Worm (Caenorhabditis elegans) whole organism, late embryonic: Measurements from ENCODE around the gene F47B7.2.

Experiments used
- F13H6.1 ChIP-seq: sonication (generic microtip); optimal IDR thresholded peaks from 2 replicates; lab custom pipeline; 2016; ENCODE audit warnings: missing genetic modification characterization, missing compliant biosample characterization
- K02D7.2 ChIP-seq: sonication (generic microtip); optimal IDR thresholded peaks from 2 replicates; lab custom pipeline; 2017; ENCODE audit warnings: mild to moderate bottlenecking, missing genetic modification characterization, missing compliant biosample characterization
- K09A11.1 ChIP-seq: sonication (generic microtip); optimal IDR thresholded peaks from 2 replicates; lab custom pipeline; 2017; ENCODE audit warnings: antibody characterized with exemption, mild to moderate bottlenecking, missing genetic modification characterization, missing compliant biosample characterization; ENCODE audit not compliant: insufficient read depth
- T23F11.4 ChIP-seq: fragments of 200-800 bp; sonication (Bioruptor generic); optimal IDR thresholded peaks from 2 replicates; lab custom pipeline; 2018; ENCODE audit warnings: mild to moderate bottlenecking, missing genetic modification characterization, missing compliant biosample characterization
- Y22D7AL.16 ChIP-seq: sonication (generic microtip); optimal IDR thresholded peaks from 2 replicates; lab custom pipeline; 2016; ENCODE audit warnings: missing genetic modification characterization, missing compliant biosample characterization
- ceh-14 ChIP-seq: sonication (generic microtip); optimal IDR thresholded peaks from 2 replicates; lab custom pipeline; 2016; ENCODE audit warnings: missing genotype, missing genetic modification characterization, missing compliant biosample characterization
- ceh-18 ChIP-seq: sonication (generic microtip); optimal IDR thresholded peaks from 2 replicates; lab custom pipeline; 2016; ENCODE audit warnings: missing genetic modification characterization, missing compliant biosample characterization
- ceh-19 ChIP-seq: fragments of 200-800 bp; sonication (Bioruptor generic); optimal IDR thresholded peaks from 2 replicates; lab custom pipeline; 2018; ENCODE audit warnings: mild to moderate bottlenecking, missing genetic modification characterization, missing compliant biosample characterization
- ceh-22 ChIP-seq: sonication (generic microtip); optimal IDR thresholded peaks from 2 replicates; lab custom pipeline; 2017; ENCODE audit warnings: missing biosample characterization, missing genetic modification characterization
- ceh-24 ChIP-seq: sonication (generic microtip); optimal IDR thresholded peaks from 2 replicates; lab custom pipeline; 2016; ENCODE audit warnings: mild to moderate bottlenecking, missing genetic modification characterization, missing compliant biosample characterization
- ceh-30 ChIP-seq: fragments of 150-350 bp; optimal IDR thresholded peaks from 2 replicates; lab custom pipeline; 2014; ENCODE audit warnings: missing biosample characterization, missing genetic modification characterization
- ceh-31 ChIP-seq: sonication (generic microtip); optimal IDR thresholded peaks from 2 replicates; lab custom pipeline; 2016; ENCODE audit warnings: missing genetic modification characterization, missing compliant biosample characterization
- ceh-34 ChIP-seq: sonication (generic microtip); optimal IDR thresholded peaks from 2 replicates; lab custom pipeline; 2016; ENCODE audit warnings: mild to moderate bottlenecking, missing genetic modification characterization, missing compliant biosample characterization
- ceh-48 ChIP-seq: sonication (generic microtip); optimal IDR thresholded peaks from 2 replicates; lab custom pipeline; 2016; ENCODE audit warnings: missing genetic modification characterization, inconsistent platforms, missing compliant biosample characterization
- ceh-6 ChIP-seq: fragments of 200-800 bp; sonication (Bioruptor generic); optimal IDR thresholded peaks from 2 replicates; lab custom pipeline; 2018; ENCODE audit warnings: mild to moderate bottlenecking, missing genetic modification characterization, missing compliant biosample characterization
- dmd-4 ChIP-seq: sonication (generic microtip); optimal IDR thresholded peaks from 2 replicates; lab custom pipeline; 2016; ENCODE audit warnings: borderline replicate concordance, missing genetic modification characterization, missing compliant biosample characterization
- dve-1 ChIP-seq: sonication (generic microtip); optimal IDR thresholded peaks from 2 replicates; lab custom pipeline; 2017; ENCODE audit warnings: antibody characterized with exemption, mild to moderate bottlenecking, missing genetic modification characterization, missing compliant biosample characterization
- elt-2 ChIP-seq: sonication (generic microtip); optimal IDR thresholded peaks from 2 replicates; lab custom pipeline; 2016; ENCODE audit warnings: missing genetic modification reagents, missing genetic modification characterization, missing compliant biosample characterization
- hlh-15 ChIP-seq: sonication (generic microtip); optimal IDR thresholded peaks from 2 replicates; lab custom pipeline; 2016; ENCODE audit warnings: missing genetic modification characterization, missing compliant biosample characterization
- hlh-30 ChIP-seq: sonication (generic microtip); optimal IDR thresholded peaks from 2 replicates; lab custom pipeline; 2017; ENCODE audit warnings: antibody characterized with exemption, missing genetic modification characterization, missing compliant biosample characterization; ENCODE audit not compliant: insufficient read depth
- lin-11 ChIP-seq: fragments of 200-800 bp; sonication (Bioruptor generic); optimal IDR thresholded peaks from 2 replicates; lab custom pipeline; 2018; ENCODE audit warnings: mild to moderate bottlenecking, missing genetic modification characterization, missing compliant biosample characterization
- madf-2 ChIP-seq: sonication (generic microtip); optimal IDR thresholded peaks from 2 replicates; lab custom pipeline; 2017; ENCODE audit warnings: missing genetic modification characterization, missing compliant biosample characterization
- nfya-1 ChIP-seq: sonication (generic microtip); optimal IDR thresholded peaks from 2 replicates; lab custom pipeline; 2017; ENCODE audit warnings: missing genetic modification characterization, mild to moderate bottlenecking, missing compliant biosample characterization, antibody characterized with exemption, moderate library complexity
- nhr-11 ChIP-seq: fragments of 150-350 bp; optimal IDR thresholded peaks from 2 replicates; lab custom pipeline; 2014; ENCODE audit warnings: missing biosample characterization, missing genetic modification characterization
- pag-3 ChIP-seq: sonication (generic microtip); optimal IDR thresholded peaks from 2 replicates; lab custom pipeline; 2016; ENCODE audit warnings: missing compliant biosample characterization, missing genetic modification characterization, borderline replicate concordance
- pha-4 ChIP-seq: fragments of 150-350 bp; optimal IDR thresholded peaks from 2 replicates; lab custom pipeline; 2018; ENCODE audit warnings: missing biosample characterization, missing genetic modification reagents, missing genetic modification characterization
- ref-2 ChIP-seq: sonication (generic microtip); optimal IDR thresholded peaks from 2 replicates; lab custom pipeline; 2016; ENCODE audit warnings: missing genetic modification characterization, missing compliant biosample characterization
- sox-2 ChIP-seq: fragments of 200-800 bp; sonication (Bioruptor generic); IDR thresholded peaks from 2 replicates; pipeline ENCODE4 v1.3.6; 2022; ENCODE audit warnings: missing genetic modification reagents, missing genetic modification characterization, missing compliant biosample characterization
- sox-4 ChIP-seq: sonication (generic microtip); optimal IDR thresholded peaks from 2 replicates; lab custom pipeline; 2017; ENCODE audit warnings: mild to moderate bottlenecking, missing genetic modification characterization, inconsistent platforms, missing compliant biosample characterization
- syd-9 ChIP-seq: sonication (generic microtip); optimal IDR thresholded peaks from 2 replicates; lab custom pipeline; 2016; ENCODE audit warnings: mild to moderate bottlenecking, missing genetic modification characterization, moderate library complexity, missing compliant biosample characterization
- tbx-2 ChIP-seq: sonication (generic microtip); optimal IDR thresholded peaks from 2 replicates; lab custom pipeline; 2016; ENCODE audit warnings: missing genetic modification characterization, missing compliant biosample characterization

F47B7.2 gene

DNA sequence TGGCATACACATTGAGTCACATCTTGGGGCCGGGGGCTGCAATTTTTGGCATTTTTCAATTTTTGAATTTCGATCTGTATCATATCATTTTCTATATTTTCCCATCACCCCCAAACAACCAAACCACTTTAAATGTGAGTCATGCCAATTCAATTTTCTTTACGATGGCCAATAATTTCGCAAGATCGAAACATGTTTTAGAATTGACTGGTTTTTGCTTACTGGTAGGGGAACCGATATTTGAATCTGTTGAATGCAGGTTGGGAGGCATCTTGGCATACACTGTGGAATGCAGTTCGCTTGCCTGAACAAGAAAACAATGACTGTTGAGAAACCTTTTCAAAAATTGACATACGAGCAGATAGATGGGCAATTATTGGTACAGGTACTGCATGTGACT, 18.5 kb downstream of the F47B7.2 start:
- TF ChIP-seq F13H6.1 (tag; lab: Kevin White, UChicago) (no peak), ref-2 (tag; lab: Kevin White, UChicago) (no peak), hlh-15 (tag; lab: Kevin White, UChicago) (no peak), sox-2 (GFP tag; lab: Robert Waterston, UW) (no peak), pag-3 (tag; lab: Kevin White, UChicago) (no peak), hlh-30 (no peak), lin-11 (tag; lab: Kevin White, UChicago) (no peak), dmd-4 (no peak), ceh-14 (tag; lab: Kevin White, UChicago) (no peak), pha-4 (no peak)

DNA sequence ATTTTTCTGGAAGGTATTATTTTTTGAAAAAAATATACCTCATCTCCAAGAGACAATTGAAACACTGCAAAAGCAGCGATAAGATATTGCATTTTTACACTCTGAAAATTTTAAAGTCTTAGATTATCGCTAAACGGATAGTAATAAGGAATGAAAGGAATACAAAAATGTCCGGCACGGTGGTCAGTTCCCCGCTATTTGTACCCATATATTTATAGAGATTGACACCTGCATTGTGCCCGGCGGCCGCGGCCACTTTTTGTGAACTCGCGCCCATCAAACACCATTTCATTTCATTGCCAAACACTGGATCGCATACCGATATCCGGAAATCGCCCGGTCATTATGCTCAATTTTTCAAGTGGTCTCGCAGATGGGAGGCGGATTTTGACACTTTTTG, 20.2 kb downstream of the F47B7.2 start, which contains the start of gene idpp-5:
Gene idpp-5 (minus strand): TSS at position 101 of the 400 bp plus-strand sequence.
- TF ChIP-seq madf-2 (no peak), ceh-31 (tag; lab: Kevin White, UChicago) (no peak), dve-1 (tag; lab: Kevin White, UChicago) (no peak), sox-4 (tag; lab: Kevin White, UChicago) (no peak)

DNA sequence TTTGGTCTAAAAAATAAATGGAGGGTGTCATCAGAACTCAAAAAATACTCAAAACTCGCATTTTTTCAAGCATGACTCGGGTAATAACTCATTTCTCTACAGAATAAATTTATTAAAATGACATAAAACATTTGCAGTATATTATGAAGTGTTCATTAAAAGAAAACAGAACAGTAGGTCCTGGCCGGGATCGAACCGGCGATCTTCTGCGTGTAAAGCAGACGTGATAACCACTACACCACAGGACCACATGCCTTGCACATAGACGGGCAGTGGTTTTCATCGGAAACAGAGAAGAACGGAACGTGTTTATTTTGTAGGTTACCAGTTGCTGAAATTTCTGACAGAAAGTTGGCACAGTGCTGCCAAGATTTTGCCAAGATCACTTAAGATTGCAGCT, 20.8 kb downstream of the F47B7.2 start:
- TF ChIP-seq ceh-19 (GFP tag; lab: Kevin White, UChicago) = no peak
- no peak for TF ChIP-seq ceh-34 (tag; lab: Kevin White, UChicago)
- TF ChIP-seq sox-4 (tag; lab: Kevin White, UChicago) = no peak
- TF ChIP-seq syd-9 (tag; lab: Kevin White, UChicago) = no peak
- TF ChIP-seq ceh-18 (tag; lab: Kevin White, UChicago) = no peak
- no peak for TF ChIP-seq K09A11.1 (tag; lab: Kevin White, UChicago)
- TF ChIP-seq ceh-48 = no peak
- TF ChIP-seq ceh-30 (tag; lab: Kevin White, UChicago) = no peak
- TF ChIP-seq T23F11.4 (GFP tag; lab: Kevin White, UChicago) = no peak
- TF ChIP-seq hlh-15 (tag; lab: Kevin White, UChicago) = no peak
- no peak for TF ChIP-seq ceh-24
- TF ChIP-seq ref-2 (tag; lab: Kevin White, UChicago) = no peak
- TF ChIP-seq ceh-22 (tag; lab: Kevin White, UChicago) = no peak

DNA sequence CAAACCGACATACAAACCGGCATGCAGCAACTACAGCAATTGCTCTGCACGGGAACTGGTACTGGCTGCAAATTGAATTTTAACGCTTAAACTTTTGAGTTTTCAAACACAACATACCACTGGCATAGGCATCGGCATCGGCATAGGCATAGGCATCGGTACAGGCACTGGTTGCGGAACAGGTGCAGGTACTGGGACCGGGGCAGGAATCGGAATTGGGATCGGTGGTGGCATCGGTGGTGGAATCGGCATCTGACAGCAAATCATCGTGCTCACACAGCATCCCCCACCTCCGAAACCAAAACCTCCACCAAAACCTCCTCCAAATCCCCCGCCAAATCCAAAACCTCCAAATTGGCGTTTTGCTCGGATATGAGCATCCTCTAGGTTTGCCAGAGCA, 21.6 kb downstream of the F47B7.2 start:
- TF ChIP-seq ceh-48 (no peak), Y22D7AL.16 (tag; lab: Kevin White, UChicago) (no peak), tbx-2 (tag; lab: Kevin White, UChicago) (no peak), K02D7.2 (no peak), K09A11.1 (tag; lab: Kevin White, UChicago) (no peak), nhr-11 (tag; lab: Kevin White, UChicago) (no peak), ceh-24 (no peak), madf-2 (no peak), ceh-6 (no peak)
- TF ChIP-seq, all 69 proteins: peak for 0

DNA sequence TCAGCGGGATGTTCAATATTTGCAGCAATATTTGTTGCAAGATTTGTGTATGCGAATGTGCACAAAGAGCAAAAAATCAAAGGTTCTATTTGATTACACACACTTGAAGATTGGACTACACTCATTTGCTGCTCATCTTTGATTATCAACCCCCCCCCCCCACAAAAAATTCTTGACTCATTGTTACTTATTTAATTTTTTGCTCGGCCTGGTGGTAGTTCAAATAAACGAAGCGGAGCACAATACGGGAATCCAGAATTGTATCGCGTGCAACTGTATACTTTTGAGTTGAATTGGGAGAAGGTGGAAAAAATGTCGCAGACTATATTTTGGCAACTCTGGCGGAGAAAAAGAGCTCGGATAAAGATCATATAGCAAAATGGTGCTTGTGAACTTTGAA, 23.1 kb downstream of the F47B7.2 start, which contains the start of gene F35A5.5:
Gene F35A5.5 (minus strand): TSS at position 101 of the 400 bp plus-strand sequence.
- no peak for TF ChIP-seq elt-2 (tag; lab: Kevin White, UChicago)
- no peak for TF ChIP-seq ceh-22 (tag; lab: Kevin White, UChicago)

- TF ChIP-seq nfya-1 (tag; lab: Kevin White, UChicago) = no peak
- no peak for TF ChIP-seq ceh-14 (tag; lab: Kevin White, UChicago)
Observed at ce11 chrX:3797882-3798281, 25.3 kb downstream of the F47B7.2 start, which contains the start of gene abu-10. Gene abu-10, plus strand, starts transcription at chrX:3798182.
